Fruit fly (Drosophila melanogaster) whole organism, adult: Measurements from ENCODE around the gene RacGAP84C.
A peak's percentile ranks its signal among the peaks of the same experiment; 100 is the strongest.

ENCODE experiments used
- CG11617 ChIP-seq: fragments of 200-800 bp; sonication (Bioruptor generic); optimal IDR thresholded peaks from 2 replicates; lab custom pipeline; 2017; ENCODE audit warnings: mild to moderate bottlenecking, missing biosample characterization, missing genetic modification reagents, missing genetic modification characterization
- CG12768 ChIP-seq: fragments of 200-800 bp; sonication (Bioruptor generic); optimal IDR thresholded peaks from 2 replicates; lab custom pipeline; 2017; ENCODE audit warnings: missing biosample characterization, missing genetic modification characterization, mild to moderate bottlenecking, moderate library complexity, missing genetic modification reagents
- CG14711 ChIP-seq: fragments of 200-800 bp; sonication (Bioruptor generic); optimal IDR thresholded peaks from 2 replicates; lab custom pipeline; 2018; ENCODE audit warnings: missing biosample characterization, mild to moderate bottlenecking, missing genetic modification characterization, moderate library complexity
- CG1620 ChIP-seq: fragments of 200-800 bp; sonication (Bioruptor generic); optimal IDR thresholded peaks from 2 replicates; lab custom pipeline; 2016; ENCODE audit warnings: missing biosample characterization, missing genetic modification characterization
- CG33017 ChIP-seq: fragments of 200-800 bp; sonication (Bioruptor generic); optimal IDR thresholded peaks from 2 replicates; lab custom pipeline; 2018; ENCODE audit warnings: missing biosample characterization, mild to moderate bottlenecking, missing genetic modification characterization, moderate library complexity
- CG5204 ChIP-seq: fragments of 200-800 bp; sonication (Bioruptor generic); optimal IDR thresholded peaks from 2 replicates; lab custom pipeline; 2016; ENCODE audit warnings: missing biosample characterization, missing genetic modification characterization
- CG7045 ChIP-seq: fragments of 200-800 bp; sonication (Bioruptor generic); optimal IDR thresholded peaks from 2 replicates; lab custom pipeline; 2017; ENCODE audit warnings: missing biosample characterization, mild to moderate bottlenecking, missing genetic modification characterization
- CG7101 ChIP-seq: fragments of 200-800 bp; sonication (Bioruptor generic); optimal IDR thresholded peaks from 2 replicates; lab custom pipeline; 2018; ENCODE audit warnings: missing biosample characterization, mild to moderate bottlenecking, missing genetic modification characterization, moderate library complexity
- Clk ChIP-seq: fragments of 200-800 bp; sonication (Bioruptor generic); optimal IDR thresholded peaks from 2 replicates; lab custom pipeline; 2017; ENCODE audit warnings: missing biosample characterization, missing genetic modification characterization
- Crg-1 ChIP-seq: fragments of 200-800 bp; sonication (Bioruptor generic); optimal IDR thresholded peaks from 2 replicates; lab custom pipeline; 2016; ENCODE audit warnings: missing biosample characterization, missing genetic modification characterization
- Hr96 ChIP-seq: fragments of 200-800 bp; sonication (Bioruptor generic); optimal IDR thresholded peaks from 2 replicates; lab custom pipeline; 2016; ENCODE audit warnings: missing biosample characterization, missing genetic modification characterization
- Mnt ChIP-seq: fragments of 200-800 bp; sonication (Bioruptor generic); optimal IDR thresholded peaks from 2 replicates; lab custom pipeline; 2016; ENCODE audit warnings: missing biosample characterization, mild to moderate bottlenecking, missing genetic modification characterization
- bab1 ChIP-seq: fragments of 200-800 bp; sonication (Bioruptor generic); optimal IDR thresholded peaks from 3 replicates; lab custom pipeline; 2019; ENCODE audit warnings: missing biosample characterization, mild to moderate bottlenecking, missing genetic modification characterization, moderate library complexity
- cic ChIP-seq: fragments of 200-800 bp; sonication (Bioruptor generic); optimal IDR thresholded peaks from 2 replicates; lab custom pipeline; 2017; ENCODE audit warnings: missing biosample characterization, mild to moderate bottlenecking, missing genetic modification characterization, moderate library complexity
- cnc ChIP-seq, 2 experiments: fragments of >200 bp; optimal IDR thresholded peaks; 2 replicates each; lab custom pipeline; 2017
- kay ChIP-seq: fragments of 200-800 bp; sonication (Bioruptor generic); peaks from one replicate; lab custom pipeline; 2016; ENCODE audit warnings: missing biosample characterization, missing genetic modification characterization, borderline replicate concordance
- ovo ChIP-seq: fragments of 200-800 bp; sonication (Bioruptor generic); optimal IDR thresholded peaks from 2 replicates; lab custom pipeline; 2016; ENCODE audit warnings: missing biosample characterization, missing genetic modification characterization
- pad ChIP-seq: fragments of 200-800 bp; sonication (Bioruptor generic); optimal IDR thresholded peaks from 3 replicates; lab custom pipeline; 2017; ENCODE audit warnings: missing biosample characterization, missing genetic modification characterization, mild to moderate bottlenecking, moderate library complexity, missing genetic modification reagents
- tj ChIP-seq: fragments of 200-800 bp; sonication (Bioruptor generic); optimal IDR thresholded peaks from 3 replicates; lab custom pipeline; 2017; ENCODE audit warnings: missing biosample characterization, mild to moderate bottlenecking, missing genetic modification characterization, moderate library complexity
- toe ChIP-seq: fragments of 200-800 bp; sonication (Bioruptor generic); optimal IDR thresholded peaks from 2 replicates; lab custom pipeline; 2016; ENCODE audit warnings: missing biosample characterization, missing genetic modification characterization

The RacGAP84C gene

DNA sequence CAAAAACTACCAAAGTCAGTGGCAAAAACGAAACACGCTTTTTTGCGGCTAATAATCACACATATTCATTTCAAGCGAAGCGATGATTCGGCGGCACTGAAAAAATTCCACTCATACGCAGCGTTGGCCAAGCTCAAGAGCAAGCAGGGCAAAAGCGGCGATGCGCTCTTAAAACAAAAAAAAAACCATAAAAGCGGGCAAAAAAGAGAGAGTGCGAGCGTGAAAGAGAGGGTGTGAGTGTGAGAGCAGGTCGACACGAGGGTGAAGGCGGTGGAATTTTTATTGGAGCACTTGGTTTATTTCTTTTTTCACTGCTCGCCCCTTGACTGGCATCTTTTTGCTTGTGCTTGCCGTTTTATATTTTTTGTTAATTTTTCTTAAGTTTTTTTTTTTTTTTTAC is 24.8 kb downstream of the RacGAP84C start:
- TF ChIP-seq kay (GFP tag; lab: Kevin White, UChicago) (peak; percentile 18), cnc (optimal IDR thresholded peaks at IDR 0.05; lab: Kevin White, UChicago) (no peak), bab1 (no peak), cic (GFP tag; lab: Kevin White, UChicago) (no peak)

DNA sequence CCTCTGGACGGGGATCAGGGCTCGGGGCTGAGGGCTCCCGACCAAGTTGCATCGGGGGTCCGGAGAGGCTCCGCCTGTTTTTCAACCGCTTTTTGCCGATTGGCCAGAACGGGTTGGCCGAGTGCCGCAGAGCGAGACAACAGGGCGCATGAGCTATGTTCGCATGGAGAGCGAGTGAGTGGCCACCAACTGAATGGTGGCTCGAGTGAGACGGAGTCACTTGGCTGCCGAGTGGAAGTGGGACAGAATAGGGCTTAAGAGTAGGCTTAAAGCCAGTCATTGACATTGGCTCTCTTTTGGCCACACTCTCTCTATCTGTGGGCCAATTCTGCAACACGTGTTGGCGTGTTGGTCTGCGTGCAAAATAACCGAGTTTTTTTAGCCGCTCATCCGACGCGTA is 27.3 kb downstream of the RacGAP84C start:
- no peak for TF ChIP-seq CG7045
- no peak for TF ChIP-seq cic (GFP tag; lab: Kevin White, UChicago)
- no peak for TF ChIP-seq Crg-1 (GFP tag; lab: Kevin White, UChicago)
- no peak for TF ChIP-seq tj (GFP tag; lab: Kevin White, UChicago)
- TF ChIP-seq kay (GFP tag; lab: Kevin White, UChicago): no peak
- no peak for TF ChIP-seq Mnt (GFP tag; lab: Kevin White, UChicago)
- no peak for TF ChIP-seq CG14711 (tag; lab: Kevin White, UChicago)
- TF ChIP-seq CG7101 (tag; lab: Kevin White, UChicago): no peak
- no peak for TF ChIP-seq Hr96 (GFP tag; lab: Kevin White, UChicago)
- no peak for TF ChIP-seq pad (GFP tag; lab: Kevin White, UChicago)
- no peak for TF ChIP-seq CG11617 (GFP tag; lab: Kevin White, UChicago)
- TF ChIP-seq CG33017 (tag; lab: Kevin White, UChicago): no peak
- TF ChIP-seq cnc (optimal IDR thresholded peaks at IDR 0.05; lab: Kevin White, UChicago): no peak
- TF ChIP-seq toe (GFP tag; lab: Kevin White, UChicago): no peak
- TF ChIP-seq CG1620 (GFP tag; lab: Kevin White, UChicago): no peak
- TF ChIP-seq CG12768 (GFP tag; lab: Kevin White, UChicago): no peak
- no peak for TF ChIP-seq Clk (GFP tag; lab: Kevin White, UChicago)
- no peak for TF ChIP-seq CG5204 (GFP tag; lab: Kevin White, UChicago)
- no peak for TF ChIP-seq bab1

DNA sequence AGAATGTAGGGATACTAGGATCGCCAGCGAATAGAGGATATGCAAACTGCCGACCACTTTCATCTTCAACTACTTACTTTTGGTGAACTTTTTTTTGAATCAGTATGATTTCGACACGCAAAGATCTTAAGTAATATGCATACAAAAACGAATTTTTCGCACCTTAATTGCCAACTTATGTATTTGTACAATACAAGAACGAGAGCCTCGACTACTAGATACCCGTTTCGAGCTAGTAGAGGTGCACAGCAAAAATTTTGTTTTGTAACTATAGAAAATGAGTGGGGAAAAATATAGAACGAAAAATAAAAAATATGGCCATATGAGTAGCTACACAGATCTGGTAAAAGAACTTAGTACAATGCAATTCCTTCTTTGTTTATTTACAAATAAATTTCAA is 31.3 kb downstream of the RacGAP84C start, which contains the start of gene CG10029:
Gene CG10029 (minus strand): TSS at position 101 of the 400 bp plus-strand sequence.
- TF ChIP-seq CG33017 (tag; lab: Kevin White, UChicago) (no peak), kay (GFP tag; lab: Kevin White, UChicago) (peak; percentile 26)

DNA sequence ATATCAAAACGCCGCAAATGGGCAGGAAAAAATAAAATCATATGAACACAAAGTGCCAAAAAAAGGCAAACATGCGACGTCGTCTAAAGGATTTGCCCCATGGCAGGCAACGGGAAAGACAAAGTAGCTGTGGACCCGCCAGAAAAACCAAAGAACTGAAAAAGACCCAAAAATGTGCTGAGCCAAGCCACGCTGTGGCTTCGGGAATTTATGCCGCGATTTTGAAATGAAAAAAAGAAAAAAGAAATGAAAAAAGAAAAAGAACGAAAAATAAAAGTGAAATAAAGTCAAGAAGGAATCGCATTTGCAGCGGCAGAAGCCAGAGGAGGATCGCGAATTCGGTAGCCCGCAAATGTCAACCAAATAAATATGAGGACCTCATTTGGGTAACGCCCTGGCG is 36.8 kb downstream of the RacGAP84C start:
- no peak for TF ChIP-seq cnc (optimal IDR thresholded peaks at IDR 0.05; lab: Kevin White, UChicago)
- TF ChIP-seq CG33017 (tag; lab: Kevin White, UChicago): no peak
- no peak for TF ChIP-seq CG5204 (GFP tag; lab: Kevin White, UChicago)
- TF ChIP-seq kay (GFP tag; lab: Kevin White, UChicago): no peak
- TF ChIP-seq toe (GFP tag; lab: Kevin White, UChicago): no peak
- no peak for TF ChIP-seq Clk (GFP tag; lab: Kevin White, UChicago)
- TF ChIP-seq Crg-1 (GFP tag; lab: Kevin White, UChicago): no peak
- no peak for TF ChIP-seq Hr96 (GFP tag; lab: Kevin White, UChicago)
- TF ChIP-seq CG14711 (tag; lab: Kevin White, UChicago): no peak
- no peak for TF ChIP-seq Mnt (GFP tag; lab: Kevin White, UChicago)
- no peak for TF ChIP-seq ovo (GFP tag; lab: Kevin White, UChicago)
- TF ChIP-seq CG1620 (GFP tag; lab: Kevin White, UChicago): no peak
- TF ChIP-seq CG7101 (tag; lab: Kevin White, UChicago): no peak

DNA sequence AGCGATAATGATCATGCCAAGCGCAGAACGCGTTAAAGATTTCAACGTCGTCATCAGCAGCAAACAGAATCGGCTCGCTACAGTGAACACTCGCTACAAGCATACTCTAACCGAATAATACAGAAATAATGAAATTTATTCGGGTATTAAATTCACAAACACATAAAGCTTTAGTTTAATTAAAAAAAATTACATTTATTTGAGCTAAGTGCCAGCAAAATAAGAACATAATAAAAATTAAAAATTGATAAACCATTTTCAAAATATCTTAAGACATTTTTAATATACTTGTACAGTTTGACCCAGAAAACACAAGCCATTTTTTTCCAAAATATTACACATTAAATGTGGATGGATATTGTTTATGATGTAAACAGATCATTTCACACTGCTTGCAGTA is 40.4 kb downstream of the RacGAP84C start:
- no peak for TF ChIP-seq tj (GFP tag; lab: Kevin White, UChicago)
- TF ChIP-seq Mnt (GFP tag; lab: Kevin White, UChicago): no peak
- no peak for TF ChIP-seq CG11617 (GFP tag; lab: Kevin White, UChicago)
- TF ChIP-seq Crg-1 (GFP tag; lab: Kevin White, UChicago): no peak
- no peak for TF ChIP-seq ovo (GFP tag; lab: Kevin White, UChicago)
- no peak for TF ChIP-seq kay (GFP tag; lab: Kevin White, UChicago)
- no peak for TF ChIP-seq CG1620 (GFP tag; lab: Kevin White, UChicago)
- TF ChIP-seq CG5204 (GFP tag; lab: Kevin White, UChicago): no peak

DNA sequence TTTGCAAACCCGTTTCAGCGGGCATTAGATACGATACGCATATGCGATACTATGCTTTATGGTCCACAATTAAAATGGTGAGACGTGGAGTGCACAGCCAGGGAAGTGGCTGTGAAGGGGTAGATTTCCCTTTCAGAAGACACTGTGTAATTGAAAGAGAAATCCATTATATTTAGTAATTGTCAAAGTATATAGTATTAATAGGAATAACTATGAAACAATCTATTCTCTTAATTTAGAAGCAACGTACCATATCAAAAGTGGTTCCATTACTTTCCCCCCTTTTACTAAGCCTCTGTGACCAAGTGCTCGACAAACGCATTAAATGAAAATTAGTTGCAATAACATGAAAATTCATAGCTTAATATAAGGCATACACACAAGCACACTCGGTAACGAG is 44.9 kb downstream of the RacGAP84C start:
- peak; percentile 19 for TF ChIP-seq toe (GFP tag; lab: Kevin White, UChicago)
- no peak for TF ChIP-seq CG33017 (tag; lab: Kevin White, UChicago)
- TF ChIP-seq Hr96 (GFP tag; lab: Kevin White, UChicago): no peak
- TF ChIP-seq bab1: no peak

DNA sequence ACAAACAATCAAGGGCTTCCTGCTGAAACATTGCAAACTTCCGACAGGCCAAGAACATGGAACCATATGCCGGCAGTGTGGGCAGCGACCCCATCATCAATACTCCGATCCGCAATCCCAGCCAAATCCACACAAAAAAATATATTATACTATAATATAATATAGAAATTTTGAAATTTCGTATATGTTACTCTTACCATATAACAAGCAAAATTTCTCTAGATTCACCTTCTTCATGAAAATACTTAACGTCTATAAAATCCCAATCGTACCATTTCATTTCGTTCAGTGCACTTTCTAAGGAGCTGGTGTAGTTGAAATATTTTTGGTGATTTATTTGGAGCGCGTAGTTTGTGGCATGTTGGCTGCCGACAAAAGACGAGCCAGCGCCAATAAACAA is 48.9 kb downstream of the RacGAP84C start:
- TF ChIP-seq Crg-1 (GFP tag; lab: Kevin White, UChicago) (no peak), CG7101 (tag; lab: Kevin White, UChicago) (no peak)
